Worm (Caenorhabditis elegans) whole organism, L2 larva: Measurements from ENCODE around the gene T12D8.9.

Source experiments
- C34F6.9 ChIP-seq: fragments of 150-350 bp; optimal IDR thresholded peaks from 2 replicates; lab custom pipeline; 2014; ENCODE audit warnings: missing biosample characterization, missing genetic modification characterization
- F13H6.1 ChIP-seq: sonication (generic microtip); optimal IDR thresholded peaks from 2 replicates; lab custom pipeline; 2016; ENCODE audit warnings: missing genetic modification characterization, missing compliant biosample characterization
- R02D3.7 ChIP-seq: fragments of 150-350 bp; optimal IDR thresholded peaks from 2 replicates; lab custom pipeline; 2014; ENCODE audit warnings: missing biosample characterization, missing genetic modification characterization
- Y55F3AM.14 ChIP-seq: fragments of 200-800 bp; sonication (Bioruptor generic); optimal IDR thresholded peaks from 2 replicates; lab custom pipeline; 2018; ENCODE audit warnings: mild to moderate bottlenecking, missing genetic modification characterization, missing compliant biosample characterization
- ZK546.5 ChIP-seq: sonication (generic microtip); optimal IDR thresholded peaks from 2 replicates; lab custom pipeline; 2017; ENCODE audit warnings: missing biosample characterization, missing genetic modification characterization
- alr-1 ChIP-seq: fragments of 150-350 bp; optimal IDR thresholded peaks from 2 replicates; lab custom pipeline; 2014; ENCODE audit warnings: missing biosample characterization, missing genetic modification characterization
- aly-2 ChIP-seq: fragments of 150-350 bp; optimal IDR thresholded peaks from 2 replicates; lab custom pipeline; 2014; ENCODE audit warnings: missing biosample characterization, missing genetic modification characterization
- ama-1 ChIP-seq: fragments of 150-350 bp; optimal IDR thresholded peaks from 2 replicates; lab custom pipeline; 2018; ENCODE audit warnings: inconsistent platforms
- blmp-1 ChIP-seq: sonication (generic microtip); optimal IDR thresholded peaks from 2 replicates; lab custom pipeline; 2017; ENCODE audit warnings: missing genetic modification characterization, mild to moderate bottlenecking, missing compliant biosample characterization, antibody characterized with exemption, moderate library complexity; ENCODE audit not compliant: insufficient read depth
- ceh-16 ChIP-seq: fragments of 150-350 bp; optimal IDR thresholded peaks from 2 replicates; lab custom pipeline; 2014; ENCODE audit warnings: missing biosample characterization, missing genetic modification characterization
- ceh-82 ChIP-seq: fragments of 150-350 bp; optimal IDR thresholded peaks from 2 replicates; lab custom pipeline; 2014; ENCODE audit warnings: missing biosample characterization, missing genetic modification characterization
- crh-2 ChIP-seq: sonication (generic microtip); optimal IDR thresholded peaks from 2 replicates; lab custom pipeline; 2017; ENCODE audit warnings: missing biosample characterization, missing genetic modification characterization
- dmd-4 ChIP-seq: sonication (generic microtip); optimal IDR thresholded peaks from 2 replicates; lab custom pipeline; 2017; ENCODE audit warnings: missing biosample characterization, missing genetic modification characterization
- egl-27 ChIP-seq: sonication (generic microtip); optimal IDR thresholded peaks from 3 replicates; lab custom pipeline; 2017; ENCODE audit warnings: missing biosample characterization, missing genetic modification reagents, missing genetic modification characterization
- elt-3 ChIP-seq: sonication (generic microtip); optimal IDR thresholded peaks from 2 replicates; lab custom pipeline; 2017; ENCODE audit warnings: missing biosample characterization, missing genetic modification characterization
- fos-1 ChIP-seq: fragments of 150-350 bp; optimal IDR thresholded peaks from 2 replicates; lab custom pipeline; 2014; ENCODE audit warnings: missing biosample characterization, missing genetic modification characterization
- gmeb-1 ChIP-seq: fragments of 150-350 bp; optimal IDR thresholded peaks from 2 replicates; lab custom pipeline; 2014; ENCODE audit warnings: missing biosample characterization, missing genetic modification characterization
- lin-13 ChIP-seq: fragments of 150-350 bp; optimal IDR thresholded peaks from 2 replicates; lab custom pipeline; 2014; ENCODE audit warnings: missing biosample characterization, missing genetic modification reagents, missing genetic modification characterization
- lin-39 ChIP-seq: fragments of 150-350 bp; optimal IDR thresholded peaks from 2 replicates; lab custom pipeline; 2014; ENCODE audit warnings: missing biosample characterization, missing genetic modification reagents, missing genetic modification characterization
- lsy-2 ChIP-seq, 2 experiments: fragments of 150-350 bp in 1 of 2; sonication (generic microtip) in 1 of 2; optimal IDR thresholded peaks; 2 replicates each; lab custom pipeline; 2014 to 2017; ENCODE audit warnings: missing biosample characterization in 2 of 2, missing genetic modification characterization in 2 of 2
- mab-5 ChIP-seq: fragments of 150-350 bp; optimal IDR thresholded peaks from 2 replicates; lab custom pipeline; 2014; ENCODE audit warnings: missing biosample characterization, missing genetic modification characterization
- mbf-1 ChIP-seq: sonication (generic microtip); optimal IDR thresholded peaks from 2 replicates; lab custom pipeline; 2017; ENCODE audit warnings: missing biosample characterization, missing genetic modification characterization
- nhr-10 ChIP-seq: sonication (generic microtip); optimal IDR thresholded peaks from 2 replicates; lab custom pipeline; 2017; ENCODE audit warnings: missing biosample characterization, missing genetic modification characterization
- nhr-11 ChIP-seq: fragments of 150-350 bp; optimal IDR thresholded peaks from 2 replicates; lab custom pipeline; 2014; ENCODE audit warnings: missing biosample characterization, missing genetic modification characterization
- nhr-12 ChIP-seq: fragments of 150-350 bp; optimal IDR thresholded peaks from 2 replicates; lab custom pipeline; 2014; ENCODE audit warnings: missing biosample characterization, missing genetic modification characterization
- nhr-129 ChIP-seq: fragments of 150-350 bp; optimal IDR thresholded peaks from 2 replicates; lab custom pipeline; 2014; ENCODE audit warnings: missing biosample characterization, missing genetic modification characterization
- nhr-21 ChIP-seq: fragments of 150-350 bp; optimal IDR thresholded peaks from 2 replicates; lab custom pipeline; 2014; ENCODE audit warnings: missing biosample characterization, missing genetic modification characterization
- nhr-23 ChIP-seq: fragments of 150-350 bp; optimal IDR thresholded peaks from 2 replicates; lab custom pipeline; 2014; ENCODE audit warnings: missing biosample characterization, missing genetic modification reagents, missing genetic modification characterization
- nhr-6 ChIP-seq: fragments of 150-350 bp; optimal IDR thresholded peaks from 2 replicates; lab custom pipeline; 2014; ENCODE audit warnings: missing biosample characterization, missing genetic modification characterization
- nhr-77 ChIP-seq: fragments of 150-350 bp; optimal IDR thresholded peaks from 2 replicates; lab custom pipeline; 2014; ENCODE audit warnings: missing biosample characterization, missing genetic modification characterization
- peb-1 ChIP-seq: fragments of 150-350 bp; optimal IDR thresholded peaks from 2 replicates; lab custom pipeline; 2014; ENCODE audit warnings: missing biosample characterization, missing genetic modification characterization
- sem-4 ChIP-seq: fragments of 150-350 bp; optimal IDR thresholded peaks from 2 replicates; lab custom pipeline; 2014; ENCODE audit warnings: missing biosample characterization, missing genetic modification reagents, missing genetic modification characterization
- sma-3 ChIP-seq: sonication (generic microtip); optimal IDR thresholded peaks from 2 replicates; lab custom pipeline; 2016; ENCODE audit warnings: missing genetic modification reagents, missing genetic modification characterization, missing compliant biosample characterization
- sma-9 ChIP-seq, 2 experiments: fragments of 150-350 bp in 1 of 2; sonication (generic microtip) in 1 of 2; optimal IDR thresholded peaks; 2 replicates each; lab custom pipeline; 2014 to 2016; ENCODE audit warnings: missing genetic modification characterization in 2 of 2, mild to moderate bottlenecking in 1 of 2, missing biosample characterization in 1 of 2, missing compliant biosample characterization in 1 of 2, missing genetic modification reagents in 1 of 2, moderate library complexity in 1 of 2
- snpc-4 ChIP-seq: fragments of 150-350 bp; optimal IDR thresholded peaks from 2 replicates; lab custom pipeline; 2014; ENCODE audit warnings: missing biosample characterization, missing genetic modification characterization
- unc-39 ChIP-seq: fragments of 150-350 bp; optimal IDR thresholded peaks from 2 replicates; lab custom pipeline; 2014; ENCODE audit warnings: missing biosample characterization, missing genetic modification characterization
- unc-55 ChIP-seq: fragments of 150-350 bp; sonication (generic microtip); optimal IDR thresholded peaks from 3 replicates; lab custom pipeline; 2014; ENCODE audit warnings: missing biosample characterization, missing genetic modification reagents, missing genetic modification characterization
- unc-62 ChIP-seq: fragments of 150-350 bp; optimal IDR thresholded peaks from 2 replicates; lab custom pipeline; 2014; ENCODE audit warnings: missing biosample characterization, missing genetic modification reagents, missing genetic modification characterization
- zag-1 ChIP-seq: fragments of 150-350 bp; optimal IDR thresholded peaks from 2 replicates; lab custom pipeline; 2014; ENCODE audit warnings: missing biosample characterization, missing genetic modification characterization
- ztf-1 ChIP-seq: fragments of 200-800 bp; sonication (Bioruptor generic); conservative IDR thresholded peaks from 2 replicates; pipeline ENCODE4 v1.3.6; 2022; ENCODE audit warnings: missing genetic modification characterization, missing compliant biosample characterization
- ztf-4 ChIP-seq: fragments of 150-350 bp; optimal IDR thresholded peaks from 2 replicates; lab custom pipeline; 2014; ENCODE audit warnings: missing biosample characterization, missing genetic modification characterization

Gene T12D8.9

ce11 chrIII:13581727-13582126, 35.2 kb upstream of the T12D8.9 start:
- no peak for TF ChIP-seq mab-5 (tag; lab: Kevin White, UChicago)

ce11 chrIII:13600254-13600653, 16.6 kb upstream of the T12D8.9 start:
- no peak for TF ChIP-seq lin-39 (tag; lab: Kevin White, UChicago)

- no peak for TF ChIP-seq R02D3.7
- peak; percentile 24 for TF ChIP-seq nhr-11 (tag; lab: Kevin White, UChicago)
Measured at ce11 chrIII:13604834-13605233, 12.1 kb upstream of the T12D8.9 start.

- no peak for TF ChIP-seq ceh-16 (tag; lab: Kevin White, UChicago)
- no peak for TF ChIP-seq nhr-77 (tag; lab: Kevin White, UChicago)
- TF ChIP-seq F13H6.1 (tag; lab: Kevin White, UChicago) = peak; percentile 33
- peak; percentile 91 for TF ChIP-seq fos-1 (tag; lab: Kevin White, UChicago)
- peak; percentile 60 for TF ChIP-seq nhr-129 (tag; lab: Kevin White, UChicago)
- TF ChIP-seq ztf-4 = no peak
- peak; percentile 87 for TF ChIP-seq crh-2 (tag; lab: Kevin White, UChicago)
- TF ChIP-seq sma-9 (GFP tag; optimal IDR thresholded peaks at IDR 0.05; lab: Kevin White, UChicago) = peak; percentile 71
- TF ChIP-seq sma-9 (tag; optimal IDR thresholded peaks at IDR 0.05; lab: Kevin White, UChicago) = no peak
- no peak for TF ChIP-seq sem-4 (tag; lab: Kevin White, UChicago)
- no peak for TF ChIP-seq snpc-4
- no peak for TF ChIP-seq blmp-1 (tag; lab: Kevin White, UChicago)
- TF ChIP-seq gmeb-1 (tag; lab: Kevin White, UChicago) = peak; percentile 41
Measured at ce11 chrIII:13606016-13606530, 10.8 kb upstream of the T12D8.9 start, which contains the start of gene act-5. Gene act-5 (minus strand): TSS chrIII:13606066.

- no peak for TF ChIP-seq unc-39 (tag; lab: Kevin White, UChicago)
- TF ChIP-seq nhr-12 (tag; lab: Kevin White, UChicago) = no peak
- no peak for TF ChIP-seq ZK546.5 (tag; lab: Kevin White, UChicago)
- TF ChIP-seq aly-2 = no peak
- peak; percentile 51 for TF ChIP-seq fos-1 (tag; lab: Kevin White, UChicago)
- no peak for TF ChIP-seq unc-62 (GFP tag; lab: Kevin White, UChicago)
- TF ChIP-seq ama-1 = no peak
- TF ChIP-seq, all 48 proteins: peak for 1
Measured at ce11 chrIII:13606865-13607264, 10.0 kb upstream of the T12D8.9 start.

ce11 chrIII:13607833-13608232, 9.1 kb upstream of the T12D8.9 start, which contains the start of gene shpk-1:
Gene shpk-1 (plus strand): TSS chrIII:13608020.
- TF ChIP-seq ceh-16 (tag; lab: Kevin White, UChicago) = no peak
- TF ChIP-seq unc-39 (tag; lab: Kevin White, UChicago) = no peak
- peak; percentile 96 for TF ChIP-seq fos-1 (tag; lab: Kevin White, UChicago)
- TF ChIP-seq ZK546.5 (tag; lab: Kevin White, UChicago) = no peak
- no peak for TF ChIP-seq nhr-129 (tag; lab: Kevin White, UChicago)
- TF ChIP-seq Y55F3AM.14 (GFP tag; lab: Kevin White, UChicago) = no peak
- TF ChIP-seq mbf-1 (tag; lab: Kevin White, UChicago) = no peak
- no peak for TF ChIP-seq dmd-4
- TF ChIP-seq nhr-21 (tag; lab: Kevin White, UChicago) = no peak
- no peak for TF ChIP-seq peb-1 (tag; lab: Kevin White, UChicago)
- no peak for TF ChIP-seq ztf-1
- no peak for TF ChIP-seq nhr-12 (tag; lab: Kevin White, UChicago)
- peak; percentile 46 for TF ChIP-seq gmeb-1 (tag; lab: Kevin White, UChicago)
- no peak for TF ChIP-seq sma-3 (GFP tag; lab: Kevin White, UChicago)
- TF ChIP-seq sem-4 (tag; lab: Kevin White, UChicago) = no peak
- no peak for TF ChIP-seq aly-2
- TF ChIP-seq elt-3 (tag; lab: Kevin White, UChicago) = no peak
- no peak for TF ChIP-seq zag-1 (tag; lab: Kevin White, UChicago)
- TF ChIP-seq nhr-6 (tag; lab: Kevin White, UChicago) = no peak
- peak; percentile 40 for TF ChIP-seq F13H6.1 (tag; lab: Kevin White, UChicago)
- no peak for TF ChIP-seq ztf-4
- TF ChIP-seq sma-9 (GFP tag; optimal IDR thresholded peaks at IDR 0.05; lab: Kevin White, UChicago) = peak; percentile 40
- TF ChIP-seq sma-9 (tag; optimal IDR thresholded peaks at IDR 0.05; lab: Kevin White, UChicago) = no peak
- no peak for TF ChIP-seq lsy-2 (tag; optimal IDR thresholded peaks at IDR 0.05; lab: Kevin White, UChicago)
- no peak for TF ChIP-seq ama-1
- TF ChIP-seq unc-62 (GFP tag; lab: Kevin White, UChicago) = no peak
- TF ChIP-seq alr-1 (tag; lab: Kevin White, UChicago) = no peak
- TF ChIP-seq C34F6.9 (tag; lab: Kevin White, UChicago) = no peak
- no peak for TF ChIP-seq nhr-23 (tag; lab: Kevin White, UChicago)
- no peak for TF ChIP-seq ceh-82 (tag; lab: Kevin White, UChicago)
- no peak for TF ChIP-seq lin-13 (GFP tag; lab: Kevin White, UChicago)
- no peak for TF ChIP-seq nhr-77 (tag; lab: Kevin White, UChicago)
- no peak for TF ChIP-seq nhr-10 (tag; lab: Kevin White, UChicago)
- no peak for TF ChIP-seq nhr-11 (tag; lab: Kevin White, UChicago)
- no peak for TF ChIP-seq egl-27 (tag; lab: Kevin White, UChicago)
- TF ChIP-seq unc-55 (GFP tag; lab: Kevin White, UChicago) = no peak
